Fruit fly (Drosophila melanogaster): Measurements from ENCODE around the gene moi.
A peak's percentile ranks its signal among the peaks of the same experiment; 100 is the strongest.

The moi gene

dm6 chr3R:18275113-18275782, 19.9 kb downstream of the moi start:
- no peak for TF ChIP-seq CG13204 (GFP tag; optimal IDR thresholded peaks at IDR 0.05)
- no peak for TF ChIP-seq D1 (tag; optimal IDR thresholded peaks at IDR 0.05)
- peak; percentile 75 for TF ChIP-seq CG32121 (GFP tag; IDR thresholded peaks at IDR 0.05)
- peak; percentile 10; the same call in 1 of the 2 replicates for TF ChIP-seq Ets98B (GFP tag; IDR thresholded peaks at IDR 0.05)
- no peak for TF ChIP-seq CG9948 (tag; optimal IDR thresholded peaks at IDR 0.05)
- TF ChIP-seq gl (tag; optimal IDR thresholded peaks at IDR 0.05): no peak
- peak; percentile 69 for TF ChIP-seq CG4496 (GFP tag; IDR thresholded peaks at IDR 0.05)
- peak; percentile 9 for TF ChIP-seq CG15710 (tag; optimal IDR thresholded peaks at IDR 0.05)
- TF ChIP-seq fd96Ca (GFP tag; IDR thresholded peaks at IDR 0.05): no peak; the same call in 2 of the 3 replicates
- TF ChIP-seq CG17806 (tag; optimal IDR thresholded peaks at IDR 0.05): peak; percentile 25
- TF ChIP-seq CG12605 (GFP tag; IDR thresholded peaks at IDR 0.05): peak; percentile 67
- no peak for TF ChIP-seq Snoo (tag; optimal IDR thresholded peaks at IDR 0.05)
- TF ChIP-seq Pif1B (GFP tag; optimal IDR thresholded peaks at IDR 0.05): peak; percentile 5
- no peak for TF ChIP-seq CG8301 (tag; optimal IDR thresholded peaks at IDR 0.05)
- TF ChIP-seq CG34367 (tag; optimal IDR thresholded peaks at IDR 0.05): peak; percentile 19
- no peak for TF ChIP-seq CG8159 (tag; optimal IDR thresholded peaks at IDR 0.05)
- TF ChIP-seq CG14655 (GFP tag; optimal IDR thresholded peaks at IDR 0.05): no peak
- TF ChIP-seq CG10348 (GFP tag; IDR thresholded peaks at IDR 0.05): no peak
- TF ChIP-seq rn (GFP tag; IDR thresholded peaks at IDR 0.05): no peak
- peak; percentile 94 for TF ChIP-seq EcR (GFP tag; optimal IDR thresholded peaks at IDR 0.05)
- no peak for TF ChIP-seq Pif1A (GFP tag; optimal IDR thresholded peaks at IDR 0.05)

DNA sequence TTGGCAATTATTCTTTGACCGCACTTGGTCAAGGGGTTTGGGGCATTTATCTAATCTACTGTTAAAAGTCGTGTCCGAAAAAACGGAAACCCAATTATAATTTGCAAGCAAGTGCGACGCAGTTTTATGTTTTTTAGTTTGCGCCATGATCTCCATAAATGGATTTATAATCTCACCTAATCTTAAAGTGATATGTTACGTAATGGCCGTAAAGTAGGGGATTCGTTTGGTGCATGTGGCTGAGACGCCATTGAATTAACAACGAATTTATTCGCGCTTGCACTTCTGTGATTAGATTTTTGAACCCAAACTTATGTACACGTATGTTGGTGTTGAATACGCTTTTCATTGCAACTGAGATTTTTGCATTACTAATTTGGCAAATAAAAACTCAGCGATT, 21.4 kb downstream of the moi start:
- TF ChIP-seq rn (GFP tag; IDR thresholded peaks at IDR 0.05) (no peak), EcR (GFP tag; optimal IDR thresholded peaks at IDR 0.05) (no peak), CG17806 (tag; optimal IDR thresholded peaks at IDR 0.05) (no peak), Pif1A (GFP tag; optimal IDR thresholded peaks at IDR 0.05) (no peak), Snoo (tag; optimal IDR thresholded peaks at IDR 0.05) (no peak), CG32121 (GFP tag; IDR thresholded peaks at IDR 0.05) (no peak), fd96Ca (GFP tag; IDR thresholded peaks at IDR 0.05) (no peak), CG13204 (GFP tag; optimal IDR thresholded peaks at IDR 0.05) (no peak), CG15710 (tag; optimal IDR thresholded peaks at IDR 0.05) (no peak), gl (tag; optimal IDR thresholded peaks at IDR 0.05) (no peak), CG4496 (GFP tag; IDR thresholded peaks at IDR 0.05) (no peak), CG8159 (tag; optimal IDR thresholded peaks at IDR 0.05) (no peak), CG34367 (tag; optimal IDR thresholded peaks at IDR 0.05) (no peak), CG8301 (tag; optimal IDR thresholded peaks at IDR 0.05) (no peak), Ets98B (GFP tag; IDR thresholded peaks at IDR 0.05) (no peak)

DNA sequence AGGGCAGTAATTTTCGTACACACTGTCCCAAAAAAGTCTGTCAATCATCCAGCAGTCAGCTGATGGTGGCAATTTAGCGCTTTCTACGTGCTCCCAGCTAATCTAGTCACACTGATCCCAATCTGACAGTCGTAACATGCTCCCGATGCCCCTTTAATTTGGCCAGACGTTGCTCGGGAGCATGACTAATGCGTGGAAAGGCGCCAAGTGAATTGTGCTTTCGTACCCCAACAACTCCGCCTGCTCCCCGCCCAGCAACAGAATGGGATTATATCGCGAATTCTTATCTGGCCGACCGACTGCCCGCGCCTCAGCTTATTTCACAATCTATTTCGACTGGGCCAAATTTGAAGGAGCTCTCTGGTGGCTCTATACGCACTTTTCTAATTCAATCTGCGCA, 22.1 kb downstream of the moi start:
- TF ChIP-seq Ets98B (GFP tag; IDR thresholded peaks at IDR 0.05) (no peak), CG32121 (GFP tag; IDR thresholded peaks at IDR 0.05) (0 out of 2 replicates have a peak, but pooled peaks have one; percentile 33)

- TF ChIP-seq CG34367 (tag; optimal IDR thresholded peaks at IDR 0.05) (no peak), rn (GFP tag; IDR thresholded peaks at IDR 0.05) (no peak), D1 (tag; optimal IDR thresholded peaks at IDR 0.05) (no peak), Snoo (tag; optimal IDR thresholded peaks at IDR 0.05) (no peak), CG15710 (tag; optimal IDR thresholded peaks at IDR 0.05) (no peak), CG17806 (tag; optimal IDR thresholded peaks at IDR 0.05) (no peak), CG9948 (tag; optimal IDR thresholded peaks at IDR 0.05) (no peak), CG8159 (tag; optimal IDR thresholded peaks at IDR 0.05) (no peak), CG32121 (GFP tag; IDR thresholded peaks at IDR 0.05) (no peak), CG13204 (GFP tag; optimal IDR thresholded peaks at IDR 0.05) (no peak), gl (tag; optimal IDR thresholded peaks at IDR 0.05) (no peak), CG4496 (GFP tag; IDR thresholded peaks at IDR 0.05) (no peak), CG14655 (GFP tag; optimal IDR thresholded peaks at IDR 0.05) (no peak)
These were observed 24.2 kb downstream of the moi start, which contains the start of gene CG7142 for dm6 chr3R:18279494-18279893. Gene CG7142, minus strand, starts transcription at chr3R:18279522.

- TF ChIP-seq rn (GFP tag; IDR thresholded peaks at IDR 0.05) (no peak), D1 (tag; optimal IDR thresholded peaks at IDR 0.05) (no peak), CG12605 (GFP tag; IDR thresholded peaks at IDR 0.05) (no peak), EcR (GFP tag; optimal IDR thresholded peaks at IDR 0.05) (peak; percentile 58), CG17806 (tag; optimal IDR thresholded peaks at IDR 0.05) (no peak)
These were observed 24.8 kb downstream of the moi start for dm6 chr3R:18280133-18280532.

DNA sequence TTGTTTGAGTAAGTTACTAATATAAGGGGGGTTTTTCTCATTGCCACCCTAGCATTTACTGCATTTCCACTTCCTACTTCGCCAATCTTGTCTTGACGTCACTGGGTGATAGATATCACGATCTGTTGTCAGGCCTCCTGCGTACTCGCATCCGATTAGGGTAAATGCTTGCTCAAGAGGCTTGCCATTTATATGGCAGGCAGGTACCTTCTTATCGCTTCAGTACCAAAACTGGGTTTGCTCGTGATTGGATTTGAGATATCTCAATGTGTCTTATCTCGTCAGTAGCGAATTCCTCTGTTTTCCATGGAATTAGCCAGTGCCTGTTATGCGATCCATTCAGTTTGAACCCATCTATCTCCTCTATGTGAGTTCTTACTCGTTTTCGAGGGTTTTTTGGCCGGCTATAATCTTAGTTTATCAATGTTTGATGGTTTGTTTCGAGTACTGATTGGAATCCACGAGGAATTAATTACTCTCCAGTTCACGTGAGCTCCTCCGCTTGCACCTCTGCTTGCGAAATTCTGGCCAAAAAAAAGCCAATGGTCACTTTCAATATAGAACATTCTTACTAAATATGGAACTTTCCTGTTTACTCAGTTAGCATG, 25.6 kb downstream of the moi start:
- no peak for TF ChIP-seq CG8159 (tag; optimal IDR thresholded peaks at IDR 0.05)
- TF ChIP-seq CG14655 (GFP tag; optimal IDR thresholded peaks at IDR 0.05): no peak
- no peak for TF ChIP-seq CG10348 (GFP tag; IDR thresholded peaks at IDR 0.05)
- TF ChIP-seq CG17806 (tag; optimal IDR thresholded peaks at IDR 0.05): no peak
- no peak for TF ChIP-seq D1 (tag; optimal IDR thresholded peaks at IDR 0.05)
- no peak for TF ChIP-seq rn (GFP tag; IDR thresholded peaks at IDR 0.05)
- TF ChIP-seq Snoo (tag; optimal IDR thresholded peaks at IDR 0.05): no peak
- TF ChIP-seq CG9948 (tag; optimal IDR thresholded peaks at IDR 0.05): no peak
- TF ChIP-seq CG15710 (tag; optimal IDR thresholded peaks at IDR 0.05): no peak
- TF ChIP-seq CG8301 (tag; optimal IDR thresholded peaks at IDR 0.05): no peak
- no peak for TF ChIP-seq fd96Ca (GFP tag; IDR thresholded peaks at IDR 0.05)
- no peak for TF ChIP-seq Pif1B (GFP tag; optimal IDR thresholded peaks at IDR 0.05)
- TF ChIP-seq gl (tag; optimal IDR thresholded peaks at IDR 0.05): no peak
- TF ChIP-seq CG4496 (GFP tag; IDR thresholded peaks at IDR 0.05): no peak

Data from whole organism, pupa.